Fruit fly (Drosophila melanogaster) whole organism, prepupa: ENCODE data around the gene ppk23.
A peak's percentile ranks its signal among the peaks of the same experiment; 100 is the strongest.

Source experiments
- Blimp-1 ChIP-seq: fragments of 200-800 bp; sonication (Bioruptor generic); optimal IDR thresholded peaks from 3 replicates; lab custom pipeline; 2017; ENCODE audit warnings: missing biosample characterization, missing genetic modification characterization, mild to moderate bottlenecking, moderate library complexity, missing genetic modification reagents
- CG10631 ChIP-seq: fragments of 200-800 bp; sonication (Bioruptor generic); optimal IDR thresholded peaks from 2 replicates; lab custom pipeline; 2016; ENCODE audit warnings: missing biosample characterization, missing genetic modification characterization
- CG10669 ChIP-seq: fragments of 200-800 bp; sonication (Bioruptor generic); optimal IDR thresholded peaks from 3 replicates; lab custom pipeline; 2018; ENCODE audit warnings: missing biosample characterization, mild to moderate bottlenecking, missing genetic modification characterization, moderate library complexity
- CG11294 ChIP-seq: fragments of 200-800 bp; sonication (Bioruptor generic); IDR thresholded peaks from 2 replicates; pipeline ENCODE4 v1.3.6; 2022; ENCODE audit warnings: missing biosample characterization, missing genetic modification characterization
- CG11762 ChIP-seq: fragments of 200-800 bp; sonication (Bioruptor generic); optimal IDR thresholded peaks from 3 replicates; lab custom pipeline; 2016; ENCODE audit warnings: missing biosample characterization, missing genetic modification characterization; ENCODE audit not compliant: insufficient read depth
- CG15336 ChIP-seq: fragments of 200-800 bp; sonication (Bioruptor generic); IDR thresholded peaks from 2 replicates; pipeline ENCODE4 v1.3.6; 2022; ENCODE audit warnings: missing biosample characterization, missing genetic modification characterization
- CG1621 ChIP-seq: fragments of 200-800 bp; sonication (Bioruptor generic); optimal IDR thresholded peaks from 3 replicates; lab custom pipeline; 2018; ENCODE audit warnings: missing biosample characterization, mild to moderate bottlenecking, missing genetic modification characterization
- CG16779 ChIP-seq: fragments of 200-800 bp; sonication (Bioruptor generic); optimal IDR thresholded peaks from 3 replicates; lab custom pipeline; 2017; ENCODE audit warnings: missing biosample characterization, mild to moderate bottlenecking, missing genetic modification characterization
- CG3032 ChIP-seq: fragments of 200-800 bp; optimal IDR thresholded peaks from 2 replicates; lab custom pipeline; 2019; ENCODE audit warnings: missing biosample characterization, mild to moderate bottlenecking, missing genetic modification characterization, moderate library complexity
- CG31627 ChIP-seq: fragments of 200-800 bp; sonication (Bioruptor generic); optimal IDR thresholded peaks from 3 replicates; lab custom pipeline; 2016; ENCODE audit warnings: missing biosample characterization, missing genetic modification characterization
- CG32006 ChIP-seq: fragments of 200-800 bp; sonication (Bioruptor generic); optimal IDR thresholded peaks from 3 replicates; lab custom pipeline; 2017; ENCODE audit warnings: missing biosample characterization, mild to moderate bottlenecking, missing genetic modification characterization
- CG34406 ChIP-seq: fragments of 200-800 bp; sonication (Bioruptor generic); optimal IDR thresholded peaks from 3 replicates; lab custom pipeline; 2016; ENCODE audit warnings: missing biosample characterization, missing genetic modification characterization
- CG3919 ChIP-seq: fragments of 200-800 bp; sonication (Bioruptor generic); optimal IDR thresholded peaks from 3 replicates; lab custom pipeline; 2016; ENCODE audit warnings: missing biosample characterization, missing genetic modification characterization
- CG4318 ChIP-seq: fragments of 200-800 bp; sonication (Bioruptor generic); optimal IDR thresholded peaks from 3 replicates; lab custom pipeline; 2017; ENCODE audit warnings: missing biosample characterization, mild to moderate bottlenecking, missing genetic modification characterization
- CG6163 ChIP-seq: fragments of 200-800 bp; sonication (Bioruptor generic); IDR thresholded peaks from 3 replicates; pipeline ENCODE4 v1.3.6; 2022; ENCODE audit warnings: missing biosample characterization, missing genetic modification characterization
- CG6792 ChIP-seq: fragments of 200-800 bp; sonication (Bioruptor generic); optimal IDR thresholded peaks from 3 replicates; lab custom pipeline; 2016; ENCODE audit warnings: missing biosample characterization, missing genetic modification characterization
- CG6808 ChIP-seq: fragments of 200-800 bp; sonication (Bioruptor generic); optimal IDR thresholded peaks from 3 replicates; lab custom pipeline; 2017; ENCODE audit warnings: missing biosample characterization, missing genetic modification characterization, mild to moderate bottlenecking, moderate library complexity, missing genetic modification reagents
- CG6854 ChIP-seq: fragments of 200-800 bp; sonication (Bioruptor generic); optimal IDR thresholded peaks from 2 replicates; lab custom pipeline; 2017; ENCODE audit warnings: missing biosample characterization, mild to moderate bottlenecking, missing genetic modification characterization
- CG8319 ChIP-seq: fragments of 200-800 bp; sonication (Bioruptor generic); optimal IDR thresholded peaks from 3 replicates; lab custom pipeline; 2016; ENCODE audit warnings: missing biosample characterization, missing genetic modification characterization
- CG8632 ChIP-seq: fragments of 200-800 bp; sonication (Bioruptor generic); optimal IDR thresholded peaks from 3 replicates; lab custom pipeline; 2016; ENCODE audit warnings: missing biosample characterization, missing genetic modification characterization
- CG9139 ChIP-seq: fragments of 200-800 bp; sonication (Bioruptor generic); optimal IDR thresholded peaks from 3 replicates; lab custom pipeline; 2017; ENCODE audit warnings: missing biosample characterization, mild to moderate bottlenecking, missing genetic modification characterization
- Eip75B ChIP-seq: fragments of 200-800 bp; sonication (Bioruptor generic); optimal IDR thresholded peaks from 3 replicates; lab custom pipeline; 2016; ENCODE audit warnings: missing biosample characterization, missing genetic modification characterization
- Eip78C ChIP-seq: fragments of 200-800 bp; sonication (Bioruptor generic); peaks from one replicate; lab custom pipeline; 2016; ENCODE audit warnings: missing biosample characterization, missing genetic modification characterization
- Eip93F ChIP-seq: fragments of 200-800 bp; sonication (Bioruptor generic); optimal IDR thresholded peaks from 2 replicates; lab custom pipeline; 2016; ENCODE audit warnings: missing biosample characterization, mild to moderate bottlenecking, missing genetic modification characterization
- Hr38 ChIP-seq: sonication (Bioruptor generic); optimal IDR thresholded peaks from 2 replicates; lab custom pipeline; 2016; ENCODE audit warnings: missing biosample characterization, missing genetic modification characterization
- Hr39 ChIP-seq: fragments of 200-800 bp; sonication (Bioruptor generic); optimal IDR thresholded peaks from 2 replicates; lab custom pipeline; 2016; ENCODE audit warnings: missing biosample characterization, missing genetic modification characterization
- Lpt ChIP-seq: fragments of 200-800 bp; sonication (Bioruptor generic); optimal IDR thresholded peaks from 3 replicates; lab custom pipeline; 2016; ENCODE audit warnings: missing biosample characterization, missing genetic modification characterization
- Met ChIP-seq: fragments of 200-800 bp; sonication (Bioruptor generic); optimal IDR thresholded peaks from 3 replicates; lab custom pipeline; 2016; ENCODE audit warnings: missing biosample characterization, missing genetic modification characterization
- OdsH ChIP-seq: fragments of 200-800 bp; sonication (Bioruptor generic); optimal IDR thresholded peaks from 3 replicates; lab custom pipeline; 2016; ENCODE audit warnings: missing biosample characterization, missing genetic modification characterization
- Sox102F ChIP-seq: fragments of 200-800 bp; sonication (Bioruptor generic); optimal IDR thresholded peaks from 2 replicates; lab custom pipeline; 2016; ENCODE audit warnings: missing biosample characterization, mild to moderate bottlenecking, missing genetic modification characterization
- Sox14 ChIP-seq: fragments of 200-800 bp; sonication (Bioruptor generic); optimal IDR thresholded peaks from 3 replicates; lab custom pipeline; 2016; ENCODE audit warnings: missing biosample characterization, missing genetic modification characterization
- Sox15 ChIP-seq: fragments of 200-800 bp; sonication (Bioruptor generic); optimal IDR thresholded peaks from 3 replicates; lab custom pipeline; 2016; ENCODE audit warnings: missing biosample characterization, missing genetic modification characterization
- acj6 ChIP-seq: fragments of 200-800 bp; sonication (Bioruptor generic); optimal IDR thresholded peaks from 3 replicates; lab custom pipeline; 2016; ENCODE audit warnings: missing biosample characterization, missing genetic modification characterization
- cyc ChIP-seq: fragments of 200-800 bp; sonication (Bioruptor generic); optimal IDR thresholded peaks from 3 replicates; lab custom pipeline; 2016; ENCODE audit warnings: missing biosample characterization, missing genetic modification characterization
- dac ChIP-seq: fragments of 200-800 bp; sonication (Bioruptor generic); optimal IDR thresholded peaks from 2 replicates; lab custom pipeline; 2017; ENCODE audit warnings: missing biosample characterization, mild to moderate bottlenecking, missing genetic modification characterization
- eg ChIP-seq: fragments of 200-800 bp; sonication (Bioruptor generic); IDR thresholded peaks from 3 replicates; pipeline ENCODE4 v1.3.6; 2022; ENCODE audit warnings: missing biosample characterization, missing genetic modification characterization
- esn ChIP-seq: fragments of 200-800 bp; sonication (Bioruptor generic); optimal IDR thresholded peaks from 2 replicates; lab custom pipeline; 2016; ENCODE audit warnings: missing biosample characterization, mild to moderate bottlenecking, missing genetic modification characterization, moderate library complexity
- fd85E ChIP-seq: fragments of 200-800 bp; sonication (Bioruptor generic); optimal IDR thresholded peaks from 3 replicates; lab custom pipeline; 2016; ENCODE audit warnings: missing biosample characterization, missing genetic modification characterization
- fkh ChIP-seq: fragments of 200-800 bp; sonication (Bioruptor generic); optimal IDR thresholded peaks from 3 replicates; lab custom pipeline; 2017; ENCODE audit warnings: missing biosample characterization, mild to moderate bottlenecking, missing genetic modification characterization, moderate library complexity
- net ChIP-seq: fragments of 200-800 bp; sonication (Bioruptor generic); optimal IDR thresholded peaks from 3 replicates; lab custom pipeline; 2016; ENCODE audit warnings: missing biosample characterization, missing genetic modification characterization
- pdm3 ChIP-seq: fragments of 200-800 bp; sonication (Bioruptor generic); optimal IDR thresholded peaks from 3 replicates; lab custom pipeline; 2016; ENCODE audit warnings: missing biosample characterization, missing genetic modification characterization
- salr ChIP-seq, 2 experiments: fragments of 200-800 bp; sonication (Bioruptor generic); optimal IDR thresholded peaks; 3 replicates each; lab custom pipeline; 2016 to 2018; ENCODE audit warnings: missing biosample characterization in 2 of 2, missing genetic modification characterization in 2 of 2, mild to moderate bottlenecking in 1 of 2
- spab ChIP-seq: fragments of 200-800 bp; sonication (Bioruptor generic); optimal IDR thresholded peaks from 2 replicates; lab custom pipeline; 2017; ENCODE audit warnings: missing biosample characterization, mild to moderate bottlenecking, missing genetic modification characterization, missing genetic modification reagents
- ss ChIP-seq, 2 experiments: fragments of 200-800 bp; sonication (Bioruptor generic); optimal IDR thresholded peaks; 2 replicates in 1 of 2; 3 replicates in 1 of 2; lab custom pipeline; 2017 to 2018; ENCODE audit warnings: mild to moderate bottlenecking in 2 of 2, missing biosample characterization in 2 of 2, missing genetic modification characterization in 2 of 2, moderate library complexity in 1 of 2
- svp ChIP-seq: fragments of 200-800 bp; sonication (Bioruptor generic); peaks from one replicate; lab custom pipeline; 2016; ENCODE audit warnings: missing biosample characterization, missing genetic modification characterization
- topi ChIP-seq: fragments of 200-800 bp; sonication (Bioruptor generic); optimal IDR thresholded peaks from 3 replicates; lab custom pipeline; 2016; ENCODE audit warnings: missing biosample characterization, missing genetic modification characterization

The ppk23 gene

dm6 chrX:17534321-17534720 is 34.7 kb downstream of the ppk23 start:
- TF ChIP-seq CG8632 (GFP tag; lab: Kevin White, UChicago) (no peak), Hr39 (no peak), fd85E (no peak), CG11294 (GFP tag; lab: Robert Waterston, UW) (no peak), CG32006 (GFP tag; lab: Kevin White, UChicago) (no peak), Eip78C (GFP tag; lab: Kevin White, UChicago) (no peak), Sox102F (no peak), fkh (GFP tag; lab: Kevin White, UChicago) (no peak)

dm6 chrX:17532158-17532557 is 36.9 kb downstream of the ppk23 start:
- no peak for TF ChIP-seq CG6163 (GFP tag; lab: Robert Waterston, UW)
- TF ChIP-seq CG34406, result no peak
- no peak for TF ChIP-seq CG4318 (GFP tag; lab: Kevin White, UChicago)
- no peak for TF ChIP-seq Sox15 (GFP tag; lab: Kevin White, UChicago)
- peak; percentile 18 for TF ChIP-seq Eip78C (GFP tag; lab: Kevin White, UChicago)
- no peak for TF ChIP-seq Sox14
- peak; percentile 58 for TF ChIP-seq svp (GFP tag; lab: Kevin White, UChicago)

DNA sequence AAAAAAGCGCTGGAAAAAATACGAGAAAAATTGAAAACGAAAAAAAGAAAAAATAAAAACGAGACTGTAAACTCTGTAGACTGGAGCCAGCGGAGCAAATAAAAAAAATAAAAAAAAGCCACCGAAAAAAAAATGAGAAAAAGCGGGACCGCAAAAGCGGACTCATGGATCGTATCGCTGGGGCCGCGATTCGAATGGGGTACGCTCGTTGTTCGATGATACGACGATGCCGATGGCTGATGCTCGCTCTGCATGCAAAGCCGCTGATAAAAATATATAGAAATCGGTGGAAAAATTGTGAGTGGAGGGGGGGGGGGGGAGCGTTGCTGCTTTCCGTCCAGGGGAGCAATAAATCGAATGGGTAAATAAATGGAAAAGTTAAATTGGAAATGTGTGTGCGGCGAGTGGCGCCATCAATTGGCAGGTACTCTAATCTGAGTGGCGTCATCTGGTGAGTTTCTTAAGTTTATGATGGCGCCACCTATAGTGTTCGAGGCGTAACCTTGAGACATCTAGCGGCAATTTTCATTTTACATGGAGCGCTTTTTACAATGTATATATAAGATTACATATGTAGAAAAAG is 37.4 kb downstream of the ppk23 start:
- peak; percentile 12 to 95 for TF ChIP-seq salr (GFP tag; optimal IDR thresholded peaks at IDR 0.05; lab: Kevin White, UChicago)
- TF ChIP-seq pdm3 (GFP tag; lab: Kevin White, UChicago), result peak; percentile 92
- peak; percentile 94 for TF ChIP-seq CG8632 (GFP tag; lab: Kevin White, UChicago)
- peak; percentile 99 for TF ChIP-seq CG6854 (GFP tag; lab: Kevin White, UChicago)
- peak; percentile 89 for TF ChIP-seq OdsH (GFP tag; lab: Kevin White, UChicago)
- TF ChIP-seq Met (GFP tag; lab: Kevin White, UChicago), result peak; percentile 83
- TF ChIP-seq svp (GFP tag; lab: Kevin White, UChicago), result peak; percentile 95
- peak; percentile 94 for TF ChIP-seq CG6792 (GFP tag; lab: Kevin White, UChicago)
- TF ChIP-seq Sox15 (GFP tag; lab: Kevin White, UChicago), result no peak
- TF ChIP-seq fkh (GFP tag; lab: Kevin White, UChicago), result peak; percentile 48
- TF ChIP-seq eg (GFP tag; lab: Robert Waterston, UW), result peak; percentile 98
- TF ChIP-seq ss (GFP tag; optimal IDR thresholded peaks at IDR 0.05; lab: Kevin White, UChicago), result peak; percentile 100
- peak; percentile 98 for TF ChIP-seq net
- TF ChIP-seq CG4318 (GFP tag; lab: Kevin White, UChicago), result peak; percentile 54
- peak; percentile 78 for TF ChIP-seq Blimp-1 (GFP tag; lab: Kevin White, UChicago)
- peak; percentile 88 for TF ChIP-seq topi (GFP tag; lab: Kevin White, UChicago)
- peak; percentile 99 for TF ChIP-seq CG16779
- peak; percentile 95 for TF ChIP-seq Sox102F
- TF ChIP-seq acj6 (GFP tag; lab: Kevin White, UChicago), result peak; percentile 78
- TF ChIP-seq esn (GFP tag; lab: Kevin White, UChicago), result peak; percentile 85
- TF ChIP-seq CG15336, result peak; percentile 98
- TF ChIP-seq Eip93F (GFP tag; lab: Kevin White, UChicago), result peak; percentile 79
- TF ChIP-seq Lpt, result peak; percentile 98
- peak; percentile 82 for TF ChIP-seq fd85E
- peak; percentile 96 for TF ChIP-seq Eip75B (GFP tag; lab: Kevin White, UChicago)
- TF ChIP-seq CG10631 (GFP tag; lab: Kevin White, UChicago), result peak; percentile 79
- TF ChIP-seq Eip78C (GFP tag; lab: Kevin White, UChicago), result peak; percentile 96
- TF ChIP-seq spab, result peak; percentile 98
- TF ChIP-seq CG6808, result peak; percentile 99
- peak; percentile 90 for TF ChIP-seq CG1621 (tag; lab: Kevin White, UChicago)
- TF ChIP-seq CG10669 (GFP tag; lab: Kevin White, UChicago), result peak; percentile 89
- peak; percentile 93 for TF ChIP-seq CG3032 (tag; lab: Kevin White, UChicago)
- TF ChIP-seq CG34406, result peak; percentile 94
- peak; percentile 93 for TF ChIP-seq dac (GFP tag; lab: Kevin White, UChicago)
- peak; percentile 39 for TF ChIP-seq cyc (GFP tag; lab: Kevin White, UChicago)
- TF ChIP-seq Hr38 (GFP tag; lab: Kevin White, UChicago), result peak; percentile 11
- peak; percentile 89 for TF ChIP-seq CG8319 (GFP tag; lab: Kevin White, UChicago)
- peak; percentile 100 for TF ChIP-seq CG9139 (GFP tag; lab: Kevin White, UChicago)
- TF ChIP-seq CG32006 (GFP tag; lab: Kevin White, UChicago), result peak; percentile 91
- TF ChIP-seq CG31627 (GFP tag; lab: Kevin White, UChicago), result peak; percentile 71
- peak; percentile 94 for TF ChIP-seq CG11762 (GFP tag; lab: Kevin White, UChicago)
- TF ChIP-seq CG3919 (GFP tag; lab: Kevin White, UChicago), result peak; percentile 90
- peak; percentile 99 for TF ChIP-seq CG6163 (GFP tag; lab: Robert Waterston, UW)
